Worm (Caenorhabditis elegans): ENCODE results near the gene Y38F1A.7.

- no peak for TF ChIP-seq ceh-83 (GFP tag; optimal IDR thresholded peaks at IDR 0.05)
- peak; percentile 24 for TF ChIP-seq lsy-2 (tag; optimal IDR thresholded peaks at IDR 0.05)
These were observed 44.3 kb downstream of the Y38F1A.7 start for ce11 chrII:12953297-12953696.

All from whole organism, mixed stage, embryonic.